Worm (Caenorhabditis elegans) whole organism, L4 larva: ENCODE measurements around the gene tbc-14.

ENCODE experiments used
- F44E2.7 ChIP-seq: fragments of 200-800 bp; sonication (Bioruptor generic); IDR thresholded peaks from 2 replicates; pipeline ENCODE4 v2.1.2; 2022; ENCODE audit warnings: missing genetic modification characterization, missing compliant biosample characterization
- R02D3.7 ChIP-seq: fragments of 150-350 bp; sonication (generic microtip); optimal IDR thresholded peaks from 3 replicates; lab custom pipeline; 2014; ENCODE audit warnings: missing biosample characterization, missing genetic modification characterization
- Y75B8A.6 ChIP-seq: fragments of 200-800 bp; sonication (Bioruptor generic); IDR thresholded peaks from 2 replicates; pipeline ENCODE4 v1.3.6; 2022; ENCODE audit warnings: missing genetic modification reagents, missing genetic modification characterization, missing compliant biosample characterization
- aha-1 ChIP-seq: fragments of 150-350 bp; peaks from one replicate; lab custom pipeline; 2014; ENCODE audit warnings: missing biosample characterization, missing genetic modification characterization
- attf-4 ChIP-seq: sonication (generic microtip); optimal IDR thresholded peaks from 3 replicates; lab custom pipeline; 2017; ENCODE audit warnings: missing biosample characterization, missing genetic modification characterization
- ceh-20 ChIP-seq: fragments of 200-800 bp; sonication (Bioruptor generic); IDR thresholded peaks from 2 replicates; pipeline ENCODE4 v1.3.6; 2022; ENCODE audit warnings: missing genetic modification reagents, missing genetic modification characterization, missing compliant biosample characterization
- ceh-28 ChIP-seq: fragments of 150-350 bp; optimal IDR thresholded peaks from 2 replicates; lab custom pipeline; 2014; ENCODE audit warnings: missing biosample characterization, missing genetic modification reagents, missing genetic modification characterization
- ctbp-1 ChIP-seq: fragments of 200-800 bp; sonication (Bioruptor generic); IDR thresholded peaks from 2 replicates; pipeline ENCODE4 v1.3.6; 2022; ENCODE audit warnings: missing genetic modification reagents, missing genetic modification characterization, missing compliant biosample characterization
- daf-16 ChIP-seq, 3 experiments: sonication (generic microtip); optimal IDR thresholded peaks; 2 replicates each; lab custom pipeline; 2016 to 2017; ENCODE audit warnings: missing genetic modification characterization in 3 of 3, missing genetic modification reagents in 3 of 3, mild to moderate bottlenecking in 2 of 3, missing compliant biosample characterization in 2 of 3, missing biosample characterization in 1 of 3, moderate library complexity in 1 of 3
- dmd-9 ChIP-seq: fragments of 200-800 bp; sonication (Bioruptor generic); IDR thresholded peaks from 2 replicates; pipeline ENCODE4 v1.3.6; 2022; ENCODE audit warnings: missing genetic modification reagents, missing genetic modification characterization, missing compliant biosample characterization
- dpl-1 ChIP-seq: fragments of 150-350 bp; optimal IDR thresholded peaks from 2 replicates; lab custom pipeline; 2014; ENCODE audit warnings: missing biosample characterization, missing genetic modification reagents, missing genetic modification characterization
- dve-1 ChIP-seq: sonication (generic microtip); optimal IDR thresholded peaks from 2 replicates; lab custom pipeline; 2017; ENCODE audit warnings: antibody characterized with exemption, mild to moderate bottlenecking, missing genetic modification characterization, missing compliant biosample characterization; ENCODE audit not compliant: insufficient read depth
- hlh-11 ChIP-seq: fragments of 200-800 bp; sonication (Bioruptor generic); optimal IDR thresholded peaks from 2 replicates; lab custom pipeline; 2018; ENCODE audit warnings: mild to moderate bottlenecking, missing genetic modification characterization, missing compliant biosample characterization
- hlh-30 ChIP-seq: sonication (generic microtip); optimal IDR thresholded peaks from 2 replicates; lab custom pipeline; 2017; ENCODE audit warnings: antibody characterized with exemption, mild to moderate bottlenecking, missing genetic modification characterization, missing compliant biosample characterization; ENCODE audit not compliant: insufficient read depth
- lin-13 ChIP-seq: fragments of 150-350 bp; optimal IDR thresholded peaks from 2 replicates; lab custom pipeline; 2014; ENCODE audit warnings: missing biosample characterization, missing genetic modification reagents, missing genetic modification characterization
- lin-15B ChIP-seq: fragments of 150-350 bp; sonication (generic microtip); optimal IDR thresholded peaks from 3 replicates; lab custom pipeline; 2014; ENCODE audit warnings: missing biosample characterization, missing genetic modification characterization
- lin-38 ChIP-seq: fragments of 200-800 bp; sonication (Bioruptor generic); IDR thresholded peaks from 2 replicates; pipeline ENCODE4 v1.3.6; 2022; ENCODE audit warnings: missing genetic modification reagents, missing genetic modification characterization, missing compliant biosample characterization
- lsy-2 ChIP-seq, 2 experiments: fragments of 150-350 bp in 1 of 2; sonication (generic microtip) in 1 of 2; optimal IDR thresholded peaks; 2 replicates each; lab custom pipeline; 2014 to 2017; ENCODE audit warnings: missing biosample characterization in 2 of 2, missing genetic modification characterization in 2 of 2
- mep-1 ChIP-seq: fragments of 150-350 bp; sonication (generic microtip); optimal IDR thresholded peaks from 3 replicates; lab custom pipeline; 2014; ENCODE audit warnings: missing biosample characterization, missing genetic modification characterization
- mes-2 ChIP-seq: sonication (generic microtip); optimal IDR thresholded peaks from 2 replicates; lab custom pipeline; 2016; ENCODE audit warnings: missing genotype, mild to moderate bottlenecking, missing genetic modification characterization, missing compliant biosample characterization; ENCODE audit not compliant: poor library complexity, severe bottlenecking
- nhr-102 ChIP-seq: sonication (generic microtip); optimal IDR thresholded peaks from 2 replicates; lab custom pipeline; 2016; ENCODE audit warnings: mild to moderate bottlenecking, missing genetic modification characterization, moderate library complexity, missing compliant biosample characterization
- nhr-25 ChIP-seq: sonication (generic microtip); optimal IDR thresholded peaks from 2 replicates; lab custom pipeline; 2017; ENCODE audit warnings: missing genetic modification characterization, mild to moderate bottlenecking, missing compliant biosample characterization, antibody characterized with exemption, moderate library complexity, borderline replicate concordance; ENCODE audit not compliant: insufficient read depth
- nhr-28 ChIP-seq: fragments of 150-350 bp; optimal IDR thresholded peaks from 2 replicates; lab custom pipeline; 2014; ENCODE audit warnings: missing biosample characterization, missing genetic modification characterization
- nhr-42 ChIP-seq: fragments of 200-800 bp; sonication (Bioruptor generic); IDR thresholded peaks from 2 replicates; pipeline ENCODE4 v1.3.6; 2022; ENCODE audit warnings: missing genetic modification characterization, missing compliant biosample characterization
- nhr-76 ChIP-seq: fragments of 150-350 bp; optimal IDR thresholded peaks from 2 replicates; lab custom pipeline; 2014; ENCODE audit warnings: missing biosample characterization, missing genetic modification characterization
- nhr-77 ChIP-seq: fragments of 150-350 bp; optimal IDR thresholded peaks from 2 replicates; lab custom pipeline; 2014; ENCODE audit warnings: missing biosample characterization, missing genetic modification characterization
- pha-4 ChIP-seq, 2 experiments: fragments of 150-350 bp in 1 of 2; fragments of 200-800 bp in 1 of 2; sonication (Bioruptor generic) in 1 of 2; IDR thresholded peaks in 1 of 2; optimal IDR thresholded peaks in 1 of 2; 2 replicates each; pipeline versions ENCODE4 v1.3.6 to Lab custom; 2014 to 2022; ENCODE audit warnings: missing genetic modification characterization in 2 of 2, missing genetic modification reagents in 2 of 2, missing biosample characterization in 1 of 2, missing compliant biosample characterization in 1 of 2
- php-3 ChIP-seq: fragments of 200-800 bp; sonication (Bioruptor generic); IDR thresholded peaks from 2 replicates; pipeline ENCODE4 v1.3.6; 2022; ENCODE audit warnings: missing genetic modification reagents, missing genetic modification characterization, missing compliant biosample characterization
- rbr-2 ChIP-seq: sonication (generic microtip); optimal IDR thresholded peaks from 2 replicates; lab custom pipeline; 2016; ENCODE audit warnings: missing genotype, missing genetic modification characterization, missing compliant biosample characterization
- spr-3 ChIP-seq: fragments of 200-800 bp; sonication (Bioruptor generic); optimal IDR thresholded peaks from 2 replicates; lab custom pipeline; 2018; ENCODE audit warnings: mild to moderate bottlenecking, missing genetic modification characterization, missing compliant biosample characterization
- unc-39 ChIP-seq: sonication (generic microtip); optimal IDR thresholded peaks from 2 replicates; lab custom pipeline; 2017; ENCODE audit warnings: missing biosample characterization, missing genetic modification characterization
- zag-1 ChIP-seq: fragments of 150-350 bp; optimal IDR thresholded peaks from 2 replicates; lab custom pipeline; 2014; ENCODE audit warnings: missing biosample characterization, missing genetic modification characterization
- ztf-7 ChIP-seq: fragments of 150-350 bp; optimal IDR thresholded peaks from 2 replicates; lab custom pipeline; 2014; ENCODE audit warnings: missing biosample characterization, missing genetic modification characterization

tbc-14 gene

DNA sequence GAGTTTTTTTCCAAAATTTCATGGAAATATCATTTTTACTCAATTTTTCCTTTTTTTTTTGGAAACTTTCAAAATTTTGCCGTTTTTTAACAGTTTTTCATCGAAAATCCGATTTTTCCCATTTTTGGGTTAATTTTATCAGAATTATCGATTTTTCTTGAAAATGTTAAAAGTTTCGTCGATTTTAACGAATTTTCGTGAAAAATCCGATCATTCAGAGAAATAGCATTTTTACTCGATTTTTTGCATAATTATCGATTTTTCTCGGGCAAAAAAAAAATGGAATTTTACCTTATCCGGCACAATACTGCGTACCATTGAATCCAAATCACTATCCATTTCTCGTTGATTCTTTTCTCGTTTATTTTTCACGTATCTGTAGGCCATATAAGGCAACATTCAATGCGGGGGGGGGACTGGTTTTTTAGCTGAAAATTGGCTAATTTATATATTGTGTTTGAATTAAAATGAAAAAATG, at the start of gene tbc-14:
Gene tbc-14, minus strand, starts transcription at position 428 of the 478 bp plus-strand sequence.
- TF ChIP-seq dmd-9, result no peak
- peak; percentile 44 for TF ChIP-seq ceh-28 (tag; lab: Kevin White, UChicago)

DNA sequence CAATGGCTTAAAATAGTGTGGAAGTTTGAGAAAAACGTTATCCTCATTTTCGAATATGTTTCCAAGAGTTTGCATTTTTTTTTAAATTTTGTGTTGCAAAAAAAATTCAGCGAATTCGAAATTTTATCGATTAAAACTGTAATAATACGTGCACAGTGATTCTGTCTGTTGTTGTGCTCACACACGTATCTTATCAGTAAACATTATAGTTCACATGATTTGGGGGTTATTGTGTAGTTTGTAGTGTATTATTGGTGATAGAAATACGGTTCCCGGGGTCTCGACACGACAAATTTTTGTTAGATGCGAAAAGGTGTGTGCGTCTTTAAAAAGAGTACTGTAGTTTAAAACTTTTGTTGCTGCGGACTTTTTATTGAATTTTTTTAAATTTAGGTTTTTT, 48.3 kb upstream of the tbc-14 start, which contains the start of gene drr-1:
Gene drr-1, minus strand, starts transcription at position 183 of the 400 bp plus-strand sequence.
- TF ChIP-seq lsy-2 (tag; optimal IDR thresholded peaks at IDR 0.05; lab: Kevin White, UChicago), result peak in 1 of 2 experiments; percentile 4
- TF ChIP-seq attf-4 (tag; lab: Kevin White, UChicago), result no peak
- TF ChIP-seq lin-15B (tag; lab: Kevin White, UChicago), result no peak
- TF ChIP-seq R02D3.7 (tag; lab: Kevin White, UChicago), result no peak
- TF ChIP-seq mep-1, result no peak
- no peak for TF ChIP-seq nhr-76 (tag; lab: Kevin White, UChicago)
- no peak for TF ChIP-seq daf-16 (GFP tag; optimal IDR thresholded peaks at IDR 0.05; lab: Kevin White, UChicago)
- TF ChIP-seq daf-16 (tag; optimal IDR thresholded peaks at IDR 0.05; lab: Kevin White, UChicago), result peak; percentile 87
- TF ChIP-seq spr-3, result no peak
- TF ChIP-seq dve-1 (tag; lab: Kevin White, UChicago), result peak; percentile 44
- TF ChIP-seq Y75B8A.6 (GFP tag; lab: Robert Waterston, UW), result no peak
- TF ChIP-seq hlh-11 (tag; lab: Kevin White, UChicago), result peak; percentile 33
- peak; percentile 38 for TF ChIP-seq nhr-77
- TF ChIP-seq aha-1 (tag; lab: Kevin White, UChicago), result peak; percentile 45
- TF ChIP-seq zag-1 (tag; lab: Kevin White, UChicago), result no peak
- peak; percentile 97 for TF ChIP-seq nhr-28 (tag; lab: Kevin White, UChicago)

DNA sequence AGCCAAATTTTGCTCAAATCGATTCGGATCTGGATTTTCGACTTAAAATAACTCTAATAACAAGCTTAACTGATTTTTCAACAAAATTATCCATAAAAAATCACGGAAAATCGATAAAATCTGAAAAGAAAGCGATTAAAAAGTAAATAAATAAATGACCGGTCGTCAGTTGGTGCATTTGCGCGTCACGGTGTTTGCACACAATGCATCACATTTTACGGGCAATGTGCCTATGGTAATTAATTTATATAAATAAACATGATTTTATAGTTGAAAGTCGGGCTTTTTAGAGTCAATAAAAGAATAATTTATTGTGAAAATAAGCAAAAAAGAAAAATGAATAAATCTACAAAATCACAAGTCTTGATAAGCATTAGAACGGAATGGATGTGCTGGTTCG, 47.4 kb upstream of the tbc-14 start:
- TF ChIP-seq rbr-2 (peak; percentile 29), nhr-102 (no peak), F44E2.7 (GFP tag; lab: Robert Waterston, UW) (no peak), nhr-25 (tag; lab: Kevin White, UChicago) (no peak), nhr-77 (peak; percentile 46), dpl-1 (GFP tag; lab: Kevin White, UChicago) (peak; percentile 34), mep-1 (peak; percentile 22), ztf-7 (tag; lab: Kevin White, UChicago) (peak; percentile 17), ceh-20 (GFP tag; lab: Robert Waterston, UW) (0 out of 2 replicates have a peak, but pooled peaks have one; percentile 10), lin-13 (GFP tag; lab: Kevin White, UChicago) (no peak), pha-4 (GFP tag; IDR thresholded peaks at IDR 0.05; lab: Robert Waterston, UW) (peak; percentile 20; the same call in 1 of the 2 replicates), pha-4 (tag; optimal IDR thresholded peaks at IDR 0.05; lab: Kevin White, UChicago) (peak; percentile 49), mes-2 (tag; lab: Kevin White, UChicago) (peak; percentile 71), php-3 (GFP tag; lab: Robert Waterston, UW) (peak; percentile 14; the same call in 1 of the 2 replicates), lin-38 (GFP tag; lab: Robert Waterston, UW) (peak; percentile 51), nhr-28 (tag; lab: Kevin White, UChicago) (peak; percentile 26), lsy-2 (tag; optimal IDR thresholded peaks at IDR 0.05; lab: Kevin White, UChicago) (peak in 1 of 2 experiments; percentile 72), ctbp-1 (no peak), dve-1 (tag; lab: Kevin White, UChicago) (peak; percentile 62), nhr-42 (GFP tag; lab: Robert Waterston, UW) (no peak), unc-39 (tag; lab: Kevin White, UChicago) (no peak), daf-16 (GFP tag; optimal IDR thresholded peaks at IDR 0.05; lab: Kevin White, UChicago) (no peak), daf-16 (tag; optimal IDR thresholded peaks at IDR 0.05; lab: Kevin White, UChicago) (peak; percentile 83), hlh-30 (tag; lab: Kevin White, UChicago) (peak; percentile 22)
